Worm (Caenorhabditis elegans) whole organism, late embryonic: ENCODE data around the gene F45E6.1.

Experiments
- C08G9.2 ChIP-seq: sonication (generic microtip); optimal IDR thresholded peaks from 2 replicates; lab custom pipeline; 2016; ENCODE audit warnings: mild to moderate bottlenecking, missing genetic modification characterization, moderate library complexity, missing compliant biosample characterization
- K02D7.2 ChIP-seq: sonication (generic microtip); optimal IDR thresholded peaks from 2 replicates; lab custom pipeline; 2017; ENCODE audit warnings: mild to moderate bottlenecking, missing genetic modification characterization, missing compliant biosample characterization
- T23F11.4 ChIP-seq: fragments of 200-800 bp; sonication (Bioruptor generic); optimal IDR thresholded peaks from 2 replicates; lab custom pipeline; 2018; ENCODE audit warnings: mild to moderate bottlenecking, missing genetic modification characterization, missing compliant biosample characterization
- Y22D7AL.16 ChIP-seq: sonication (generic microtip); optimal IDR thresholded peaks from 2 replicates; lab custom pipeline; 2016; ENCODE audit warnings: missing genetic modification characterization, missing compliant biosample characterization
- ama-1 ChIP-seq: fragments of 150-350 bp; optimal IDR thresholded peaks from 2 replicates; lab custom pipeline; 2014
- ceh-14 ChIP-seq: sonication (generic microtip); optimal IDR thresholded peaks from 2 replicates; lab custom pipeline; 2016; ENCODE audit warnings: missing genotype, missing genetic modification characterization, missing compliant biosample characterization
- ceh-19 ChIP-seq: fragments of 200-800 bp; sonication (Bioruptor generic); optimal IDR thresholded peaks from 2 replicates; lab custom pipeline; 2018; ENCODE audit warnings: mild to moderate bottlenecking, missing genetic modification characterization, missing compliant biosample characterization
- ceh-2 ChIP-seq: sonication (generic microtip); optimal IDR thresholded peaks from 2 replicates; lab custom pipeline; 2016; ENCODE audit warnings: missing genotype, missing genetic modification characterization, missing compliant biosample characterization
- ceh-22 ChIP-seq: sonication (generic microtip); optimal IDR thresholded peaks from 2 replicates; lab custom pipeline; 2017; ENCODE audit warnings: missing biosample characterization, missing genetic modification characterization
- ceh-24 ChIP-seq: sonication (generic microtip); optimal IDR thresholded peaks from 2 replicates; lab custom pipeline; 2016; ENCODE audit warnings: mild to moderate bottlenecking, missing genetic modification characterization, missing compliant biosample characterization
- ceh-30 ChIP-seq: fragments of 150-350 bp; optimal IDR thresholded peaks from 2 replicates; lab custom pipeline; 2014; ENCODE audit warnings: missing biosample characterization, missing genetic modification characterization
- ceh-34 ChIP-seq: sonication (generic microtip); optimal IDR thresholded peaks from 2 replicates; lab custom pipeline; 2016; ENCODE audit warnings: mild to moderate bottlenecking, missing genetic modification characterization, missing compliant biosample characterization
- ceh-45 ChIP-seq: fragments of 200-800 bp; sonication (Bioruptor generic); IDR thresholded peaks from 2 replicates; pipeline ENCODE4 v1.3.6; 2022; ENCODE audit warnings: missing genetic modification reagents, missing genetic modification characterization, missing compliant biosample characterization
- ceh-48 ChIP-seq: sonication (generic microtip); optimal IDR thresholded peaks from 2 replicates; lab custom pipeline; 2016; ENCODE audit warnings: missing genetic modification characterization, inconsistent platforms, missing compliant biosample characterization
- ceh-9 ChIP-seq: sonication (generic microtip); optimal IDR thresholded peaks from 2 replicates; lab custom pipeline; 2016; ENCODE audit warnings: mild to moderate bottlenecking, missing genetic modification characterization, inconsistent platforms, missing compliant biosample characterization
- che-1 ChIP-seq: sonication (generic microtip); optimal IDR thresholded peaks from 2 replicates; lab custom pipeline; 2016; ENCODE audit warnings: mild to moderate bottlenecking, missing genetic modification characterization, missing compliant biosample characterization
- elt-2 ChIP-seq: sonication (generic microtip); optimal IDR thresholded peaks from 2 replicates; lab custom pipeline; 2016; ENCODE audit warnings: missing genetic modification reagents, missing genetic modification characterization, missing compliant biosample characterization
- elt-4 ChIP-seq: sonication (generic microtip); optimal IDR thresholded peaks from 2 replicates; lab custom pipeline; 2016; ENCODE audit warnings: missing genetic modification characterization, missing compliant biosample characterization
- eyg-1 ChIP-seq: sonication (generic microtip); optimal IDR thresholded peaks from 2 replicates; lab custom pipeline; 2016; ENCODE audit warnings: missing genotype, missing genetic modification characterization, missing compliant biosample characterization
- hlh-15 ChIP-seq: sonication (generic microtip); optimal IDR thresholded peaks from 2 replicates; lab custom pipeline; 2016; ENCODE audit warnings: missing genetic modification characterization, missing compliant biosample characterization
- hlh-30 ChIP-seq: sonication (generic microtip); optimal IDR thresholded peaks from 2 replicates; lab custom pipeline; 2017; ENCODE audit warnings: antibody characterized with exemption, missing genetic modification characterization, missing compliant biosample characterization; ENCODE audit not compliant: insufficient read depth
- hlh-6 ChIP-seq: sonication (generic microtip); optimal IDR thresholded peaks from 2 replicates; lab custom pipeline; 2016; ENCODE audit warnings: missing genotype, missing genetic modification characterization, missing compliant biosample characterization
- lim-6 ChIP-seq: sonication (generic microtip); optimal IDR thresholded peaks from 2 replicates; lab custom pipeline; 2016; ENCODE audit warnings: missing genetic modification characterization, missing compliant biosample characterization
- madf-2 ChIP-seq: sonication (generic microtip); optimal IDR thresholded peaks from 2 replicates; lab custom pipeline; 2017; ENCODE audit warnings: missing genetic modification characterization, missing compliant biosample characterization
- nfya-1 ChIP-seq: sonication (generic microtip); optimal IDR thresholded peaks from 2 replicates; lab custom pipeline; 2017; ENCODE audit warnings: missing genetic modification characterization, mild to moderate bottlenecking, missing compliant biosample characterization, antibody characterized with exemption, moderate library complexity
- nhr-11 ChIP-seq: fragments of 150-350 bp; optimal IDR thresholded peaks from 2 replicates; lab custom pipeline; 2014; ENCODE audit warnings: missing biosample characterization, missing genetic modification characterization
- nhr-232 ChIP-seq: sonication (generic microtip); optimal IDR thresholded peaks from 2 replicates; lab custom pipeline; 2016; ENCODE audit warnings: missing genetic modification characterization, missing compliant biosample characterization
- npax-4 ChIP-seq: sonication (generic microtip); optimal IDR thresholded peaks from 2 replicates; lab custom pipeline; 2016; ENCODE audit warnings: missing genetic modification characterization, missing compliant biosample characterization
- odd-2 ChIP-seq: sonication (generic microtip); optimal IDR thresholded peaks from 2 replicates; lab custom pipeline; 2017; ENCODE audit warnings: antibody characterized with exemption, mild to moderate bottlenecking, missing genetic modification characterization, missing compliant biosample characterization
- pax-1 ChIP-seq: fragments of 150-350 bp; optimal IDR thresholded peaks from 2 replicates; lab custom pipeline; 2014; ENCODE audit warnings: missing biosample characterization, missing genetic modification characterization
- pha-2 ChIP-seq: sonication (generic microtip); optimal IDR thresholded peaks from 2 replicates; lab custom pipeline; 2017; ENCODE audit warnings: mild to moderate bottlenecking, missing genetic modification characterization, missing compliant biosample characterization
- pha-4 ChIP-seq: fragments of 150-350 bp; optimal IDR thresholded peaks from 2 replicates; lab custom pipeline; 2018; ENCODE audit warnings: missing biosample characterization, missing genetic modification reagents, missing genetic modification characterization
- pqm-1 ChIP-seq: sonication (generic microtip); optimal IDR thresholded peaks from 2 replicates; lab custom pipeline; 2016; ENCODE audit warnings: missing genetic modification characterization, missing compliant biosample characterization
- ref-2 ChIP-seq: sonication (generic microtip); optimal IDR thresholded peaks from 2 replicates; lab custom pipeline; 2016; ENCODE audit warnings: missing genetic modification characterization, missing compliant biosample characterization
- rnt-1 ChIP-seq: sonication (generic microtip); optimal IDR thresholded peaks from 2 replicates; lab custom pipeline; 2016; ENCODE audit warnings: missing genetic modification characterization, missing compliant biosample characterization
- syd-9 ChIP-seq: sonication (generic microtip); optimal IDR thresholded peaks from 2 replicates; lab custom pipeline; 2016; ENCODE audit warnings: mild to moderate bottlenecking, missing genetic modification characterization, moderate library complexity, missing compliant biosample characterization
- tbx-2 ChIP-seq: sonication (generic microtip); optimal IDR thresholded peaks from 2 replicates; lab custom pipeline; 2016; ENCODE audit warnings: missing genetic modification characterization, missing compliant biosample characterization
- tbx-7 ChIP-seq: sonication (generic microtip); optimal IDR thresholded peaks from 2 replicates; lab custom pipeline; 2016; ENCODE audit warnings: missing genotype, missing genetic modification characterization, missing compliant biosample characterization
- ttx-3 ChIP-seq: sonication (generic microtip); optimal IDR thresholded peaks from 2 replicates; lab custom pipeline; 2016; ENCODE audit warnings: missing genetic modification reagents, missing genetic modification characterization, missing compliant biosample characterization

The F45E6.1 gene

DNA sequence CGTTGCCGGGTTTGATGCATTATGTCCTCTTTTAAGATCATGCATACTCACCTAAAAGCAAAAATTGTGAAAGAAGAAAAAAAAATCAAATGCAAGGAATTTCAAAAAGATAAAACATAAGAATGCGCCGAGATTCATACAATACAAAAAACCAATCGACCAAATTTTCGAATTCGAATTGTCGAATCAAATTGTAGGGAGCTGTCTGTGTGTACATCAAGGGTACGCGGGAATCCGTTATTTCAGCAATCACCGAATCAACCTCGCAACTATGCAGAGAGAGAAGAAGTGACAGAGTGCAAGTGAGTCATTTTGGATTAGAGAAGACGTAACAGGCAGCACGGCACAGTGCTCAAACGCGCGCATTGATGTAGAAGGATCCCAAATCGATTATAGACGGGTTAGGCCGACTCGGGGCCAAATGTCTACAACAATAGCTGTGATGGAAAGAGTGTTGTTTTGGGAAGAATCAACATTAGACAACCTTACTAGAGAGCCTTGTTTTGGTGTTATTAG lies 26.1 kb upstream of the F45E6.1 start, which contains the start of gene sdz-19:
Gene sdz-19 (minus strand): TSS at position 51 of the 516 bp plus-strand sequence.
- TF ChIP-seq ceh-9 (tag; lab: Kevin White, UChicago): no peak
- no peak for TF ChIP-seq npax-4
- TF ChIP-seq ceh-45 (GFP tag; lab: Robert Waterston, UW): no peak
- no peak for TF ChIP-seq ceh-48
- TF ChIP-seq ceh-19 (GFP tag; lab: Kevin White, UChicago): no peak
- TF ChIP-seq elt-4 (tag; lab: Kevin White, UChicago): no peak
- no peak for TF ChIP-seq T23F11.4 (GFP tag; lab: Kevin White, UChicago)
- TF ChIP-seq ref-2 (tag; lab: Kevin White, UChicago): no peak
- no peak for TF ChIP-seq pha-2
- TF ChIP-seq nhr-232 (tag; lab: Kevin White, UChicago): no peak
- TF ChIP-seq odd-2 (tag; lab: Kevin White, UChicago): no peak
- no peak for TF ChIP-seq lim-6 (tag; lab: Kevin White, UChicago)
- no peak for TF ChIP-seq ceh-14
- no peak for TF ChIP-seq nfya-1 (tag; lab: Kevin White, UChicago)
- TF ChIP-seq tbx-2 (tag; lab: Kevin White, UChicago): no peak
- TF ChIP-seq ceh-34 (tag; lab: Kevin White, UChicago): no peak

DNA sequence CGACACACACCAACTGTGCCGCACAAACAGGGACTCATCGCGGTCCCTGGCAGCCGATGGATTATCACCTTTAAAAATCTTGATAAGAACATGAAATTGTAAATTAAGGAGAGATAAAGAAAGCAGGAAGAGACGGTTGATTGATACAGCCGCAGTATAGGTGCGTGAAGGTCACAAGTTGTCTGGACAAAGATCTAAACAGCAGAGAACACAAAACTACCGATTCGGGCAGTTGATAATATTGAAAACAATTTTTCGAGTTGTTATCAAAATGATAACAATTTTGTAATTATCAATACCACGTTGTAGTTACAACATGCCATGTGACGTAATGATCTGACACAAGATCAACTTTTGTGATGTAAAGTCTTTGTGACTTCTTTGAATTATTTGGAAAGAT lies 23.5 kb upstream of the F45E6.1 start:
- TF ChIP-seq hlh-30 (tag; lab: Kevin White, UChicago) (peak; percentile 20), rnt-1 (tag; lab: Kevin White, UChicago) (peak; percentile 16), elt-2 (tag; lab: Kevin White, UChicago) (peak; percentile 96), pax-1 (tag; lab: Kevin White, UChicago) (no peak), pqm-1 (tag; lab: Kevin White, UChicago) (peak; percentile 11)
- TF ChIP-seq, all 69 proteins: peak for 4

DNA sequence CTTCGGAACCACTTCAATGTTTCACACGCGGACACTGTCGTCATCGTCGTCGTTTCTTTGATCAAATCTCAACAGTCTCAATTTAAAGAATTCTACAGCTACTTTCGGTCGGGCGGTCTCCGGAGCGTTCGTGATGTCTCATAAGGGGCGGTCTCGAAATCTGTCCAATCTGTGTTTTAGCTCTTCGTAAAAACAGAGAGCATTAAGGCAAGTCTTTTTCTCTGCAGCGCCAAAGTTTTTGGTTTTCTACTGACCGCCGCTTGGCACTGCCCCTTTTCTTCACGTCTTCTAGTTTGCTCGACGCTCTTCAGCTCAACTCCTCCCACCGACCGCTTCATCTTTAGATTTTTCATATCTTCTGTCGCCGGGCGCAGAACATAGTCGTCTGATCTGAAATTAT lies 15.2 kb upstream of the F45E6.1 start, which contains the start of gene lips-1:
Gene lips-1 (plus strand): TSS at position 301 of the 400 bp plus-strand sequence.
- TF ChIP-seq che-1 (tag; lab: Kevin White, UChicago) (no peak), nhr-11 (tag; lab: Kevin White, UChicago) (no peak), hlh-6 (tag; lab: Kevin White, UChicago) (no peak), ceh-2 (tag; lab: Kevin White, UChicago) (no peak), pha-4 (tag; lab: Kevin White, UChicago) (no peak), K02D7.2 (tag; lab: Kevin White, UChicago) (no peak), Y22D7AL.16 (tag; lab: Kevin White, UChicago) (no peak), hlh-15 (tag; lab: Kevin White, UChicago) (no peak), pha-2 (no peak), ama-1 (lab: Kevin White, UChicago) (no peak), ceh-30 (no peak), ceh-19 (GFP tag; lab: Kevin White, UChicago) (no peak), eyg-1 (tag; lab: Kevin White, UChicago) (no peak), tbx-7 (tag; lab: Kevin White, UChicago) (no peak), lim-6 (tag; lab: Kevin White, UChicago) (no peak), ceh-22 (tag; lab: Kevin White, UChicago) (no peak)

DNA sequence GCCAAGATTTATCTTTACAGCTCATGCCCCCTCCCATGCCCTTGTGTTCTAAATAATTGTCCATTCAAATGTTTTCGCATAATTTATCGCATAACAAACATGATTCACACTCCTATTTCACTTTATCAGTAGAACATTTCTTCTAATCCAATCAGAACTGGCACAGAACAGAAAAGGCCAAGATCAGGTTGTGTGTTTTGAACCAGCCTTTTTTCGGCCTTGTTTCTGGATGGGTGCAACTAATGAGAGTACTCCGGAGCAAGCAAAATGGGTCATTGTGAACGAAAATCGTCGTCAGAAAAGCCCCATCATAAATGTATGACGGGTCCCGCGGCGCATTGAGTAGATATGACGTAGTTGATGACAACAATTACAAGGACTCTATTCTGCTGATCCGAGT lies 13.9 kb upstream of the F45E6.1 start:
- TF ChIP-seq ceh-2 (tag; lab: Kevin White, UChicago) (no peak), C08G9.2 (tag; lab: Kevin White, UChicago) (no peak), syd-9 (no peak), ceh-24 (no peak), rnt-1 (tag; lab: Kevin White, UChicago) (no peak), madf-2 (tag; lab: Kevin White, UChicago) (no peak), ttx-3 (no peak)
- TF ChIP-seq, all 69 proteins: peak for 0
